Worm (Caenorhabditis elegans) whole organism, L4/young adult: ENCODE measurements around the gene Y57A10A.24.

Experiments used
- W03F9.2 ChIP-seq: fragments of 150-350 bp; optimal IDR thresholded peaks from 2 replicates; lab custom pipeline; 2014; ENCODE audit warnings: missing biosample characterization, missing genetic modification characterization
- dao-5 ChIP-seq: sonication (generic microtip); optimal IDR thresholded peaks from 2 replicates; lab custom pipeline; 2016; ENCODE audit warnings: missing genotype, missing genetic modification characterization, moderate library complexity, missing compliant biosample characterization
- him-1 ChIP-seq: sonication (generic microtip); optimal IDR thresholded peaks from 2 replicates; lab custom pipeline; 2016; ENCODE audit warnings: missing genotype, missing genetic modification reagents, missing genetic modification characterization, missing compliant biosample characterization

Y57A10A.24 gene

DNA sequence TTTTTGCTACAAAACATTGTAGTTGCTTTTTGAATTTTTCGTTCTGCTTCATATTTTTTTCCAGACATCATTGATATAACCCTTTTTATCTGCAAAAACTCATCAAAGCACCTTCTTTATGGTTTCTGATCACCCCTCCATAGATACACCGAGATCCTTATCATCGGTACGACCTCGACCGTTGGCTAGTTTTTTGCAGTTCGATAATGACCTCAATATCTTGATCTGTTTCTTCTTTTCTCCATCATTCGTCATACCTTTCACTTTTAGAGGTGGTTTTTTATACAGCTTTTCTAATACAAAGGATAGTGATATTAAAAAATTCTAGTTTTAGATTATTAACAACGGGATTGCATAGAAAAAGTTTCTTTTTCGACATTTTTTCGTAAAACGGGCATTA, 3.3 kb upstream of the Y57A10A.24 start:
- TF ChIP-seq dao-5 (no peak), W03F9.2 (tag; lab: Kevin White, UChicago) (no peak), him-1 (tag; lab: Kevin White, UChicago) (no peak)

DNA sequence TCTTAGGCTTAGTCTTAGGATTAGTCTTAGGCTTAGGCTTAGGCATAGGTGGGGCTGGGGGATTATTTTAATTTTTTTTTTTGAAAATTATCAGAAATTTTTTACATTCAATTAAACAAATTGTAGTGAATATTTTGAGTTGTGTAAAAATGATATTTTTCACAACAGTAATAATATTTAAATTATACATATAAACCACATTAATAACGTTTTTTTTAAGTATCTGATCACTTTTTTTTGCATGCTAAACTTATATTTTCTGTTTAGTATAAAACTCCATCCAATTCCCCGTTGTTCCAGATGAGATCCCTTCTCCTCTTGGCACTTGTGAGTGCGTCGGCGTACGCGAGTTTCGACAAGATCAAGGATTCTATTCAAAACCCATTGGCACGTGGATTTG, 2.7 kb upstream of the Y57A10A.24 start, which contains the start of gene txdc-12.1:
Gene txdc-12.1, plus strand, starts transcription at position 301 of the 400 bp plus-strand sequence.
- TF ChIP-seq W03F9.2 (tag; lab: Kevin White, UChicago) (no peak), dao-5 (no peak), him-1 (tag; lab: Kevin White, UChicago) (no peak)

DNA sequence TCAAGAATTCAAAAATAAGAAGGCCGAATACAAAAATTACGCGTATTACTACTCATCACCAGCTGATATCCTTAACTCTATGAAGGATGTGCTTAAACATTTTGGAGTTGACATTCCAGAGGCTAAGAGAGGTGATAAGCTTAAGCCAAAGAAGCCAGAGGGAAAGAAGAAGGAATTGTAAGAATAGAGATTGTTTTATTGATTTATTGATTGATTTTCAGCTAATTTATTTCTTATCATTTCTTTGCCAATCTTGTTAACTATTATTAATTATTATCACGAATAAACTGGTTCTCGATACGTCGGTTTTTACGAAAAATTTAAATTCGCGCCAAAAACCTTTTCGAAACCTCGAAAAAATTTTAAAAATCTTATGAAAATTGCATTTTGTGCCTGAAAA, 954 bp upstream of the Y57A10A.24 start:
- no peak for TF ChIP-seq W03F9.2 (tag; lab: Kevin White, UChicago)
- TF ChIP-seq dao-5, result no peak
- no peak for TF ChIP-seq him-1 (tag; lab: Kevin White, UChicago)

DNA sequence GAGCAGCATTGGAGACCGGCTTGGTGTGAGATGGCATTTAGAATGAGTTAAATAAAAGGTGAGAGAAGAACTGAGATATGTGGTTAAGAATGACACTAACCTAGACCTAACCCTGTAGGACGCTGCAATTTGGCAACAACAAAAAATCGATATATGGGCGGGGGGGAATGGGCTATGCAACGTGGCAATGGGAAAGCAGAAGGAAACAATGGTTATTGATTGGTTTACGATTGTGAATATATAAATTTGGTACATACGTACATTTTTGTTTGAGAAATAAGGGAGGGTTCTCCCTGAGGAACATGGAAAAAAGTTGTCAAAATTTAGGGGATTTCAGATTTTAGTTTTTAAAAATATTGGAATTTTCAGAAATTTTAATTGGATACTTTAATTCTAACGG, 6.3 kb downstream of the Y57A10A.24 start, which contains the start of gene tag-276:
Gene tag-276, minus strand, starts transcription at position 101 of the 400 bp plus-strand sequence.
- TF ChIP-seq dao-5, result no peak
- no peak for TF ChIP-seq W03F9.2 (tag; lab: Kevin White, UChicago)
- no peak for TF ChIP-seq him-1 (tag; lab: Kevin White, UChicago)

DNA sequence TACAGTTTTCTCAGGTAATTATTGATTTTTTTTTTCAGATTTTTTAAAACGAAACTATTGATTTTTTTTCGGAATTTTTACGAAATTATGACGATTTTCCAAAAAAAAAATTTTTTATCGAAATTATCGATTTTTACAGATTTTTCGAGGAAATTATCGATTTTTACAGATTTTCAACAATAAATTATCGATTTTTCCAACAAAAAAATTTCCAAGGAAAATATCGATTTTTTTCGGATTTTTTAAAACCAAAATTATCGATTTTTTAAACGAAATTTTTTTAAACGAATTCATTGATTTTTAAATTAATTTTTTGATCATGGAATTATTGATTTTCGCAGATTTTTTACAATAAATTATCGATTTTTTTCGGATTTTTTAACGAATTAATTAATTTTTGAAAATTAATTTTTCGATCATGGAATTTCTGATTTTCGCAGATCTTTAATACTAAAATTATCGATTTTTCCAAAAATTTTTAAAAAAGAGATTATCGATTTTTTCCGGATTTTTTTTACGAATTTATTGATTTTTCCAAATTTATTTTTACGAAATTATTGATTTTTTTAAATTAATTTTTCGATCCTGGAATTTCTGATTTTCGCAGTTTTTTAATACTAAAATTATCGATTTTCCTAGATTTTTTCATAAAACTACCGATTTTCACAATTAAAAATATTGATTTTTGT, 12.9 kb downstream of the Y57A10A.24 start:
- TF ChIP-seq him-1 (tag; lab: Kevin White, UChicago), result no peak
- no peak for TF ChIP-seq W03F9.2 (tag; lab: Kevin White, UChicago)
- TF ChIP-seq dao-5, result no peak

DNA sequence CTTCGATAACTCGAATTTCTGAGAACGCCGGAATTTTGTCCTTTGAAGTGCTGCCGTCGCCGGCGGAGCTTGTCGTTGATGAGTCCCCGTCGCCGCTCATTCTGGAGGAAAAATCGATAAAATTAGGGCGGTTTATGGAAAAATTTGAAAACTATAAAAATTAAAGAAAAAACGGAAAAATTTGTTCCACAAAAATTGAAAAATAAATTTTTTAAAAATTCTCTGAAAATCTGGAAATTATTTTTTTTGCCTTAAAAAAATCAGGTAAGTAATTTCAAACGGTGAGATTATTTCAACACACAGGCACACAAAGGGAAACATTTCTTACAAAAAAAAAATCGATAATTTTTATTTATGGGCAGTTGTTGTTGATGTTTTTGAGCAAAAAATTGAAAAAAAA, 13.8 kb downstream of the Y57A10A.24 start, which contains the start of gene parn-2:
Gene parn-2, minus strand, starts transcription at position 101 of the 400 bp plus-strand sequence.
- TF ChIP-seq him-1 (tag; lab: Kevin White, UChicago), result no peak
- no peak for TF ChIP-seq dao-5
- no peak for TF ChIP-seq W03F9.2 (tag; lab: Kevin White, UChicago)

DNA sequence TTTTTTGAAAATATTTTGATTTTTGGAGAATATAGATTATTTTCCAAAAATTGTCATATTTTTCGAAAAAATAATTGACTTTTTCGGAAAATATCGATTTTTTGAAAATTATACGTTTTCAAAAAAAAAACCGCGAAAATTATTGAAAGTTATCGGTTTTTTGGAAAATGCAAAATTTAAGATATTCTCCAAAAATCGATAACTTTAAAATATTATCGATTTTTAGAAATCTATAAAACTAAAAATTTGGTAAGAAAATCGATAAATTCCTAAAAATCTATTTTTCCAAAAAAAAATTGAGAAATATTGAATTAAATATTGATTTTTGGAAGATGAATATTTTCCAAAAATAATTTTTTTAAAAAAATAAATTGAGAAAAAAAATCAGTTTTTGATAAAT, 14.3 kb downstream of the Y57A10A.24 start:
- TF ChIP-seq him-1 (tag; lab: Kevin White, UChicago) (no peak), W03F9.2 (tag; lab: Kevin White, UChicago) (no peak), dao-5 (no peak)

DNA sequence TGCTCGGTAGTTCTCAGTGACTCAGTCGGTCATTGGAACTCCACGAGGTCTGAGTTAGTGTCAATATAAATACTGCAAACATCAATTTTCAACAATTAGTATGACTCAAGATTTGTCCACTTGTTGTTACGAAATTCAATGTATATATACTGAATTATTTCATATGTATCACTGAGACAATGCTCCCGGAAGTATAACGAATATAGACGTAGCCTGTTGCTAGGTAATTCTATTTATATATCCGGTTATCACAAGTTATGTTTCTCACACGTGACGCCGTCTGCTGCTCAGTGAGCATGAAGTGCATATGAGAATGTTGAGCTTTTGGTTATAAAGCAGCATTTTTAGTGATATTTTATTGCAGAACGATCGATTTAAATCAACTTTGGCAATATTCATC, 17.8 kb downstream of the Y57A10A.24 start:
- TF ChIP-seq him-1 (tag; lab: Kevin White, UChicago) (no peak), dao-5 (no peak), W03F9.2 (tag; lab: Kevin White, UChicago) (no peak)

DNA sequence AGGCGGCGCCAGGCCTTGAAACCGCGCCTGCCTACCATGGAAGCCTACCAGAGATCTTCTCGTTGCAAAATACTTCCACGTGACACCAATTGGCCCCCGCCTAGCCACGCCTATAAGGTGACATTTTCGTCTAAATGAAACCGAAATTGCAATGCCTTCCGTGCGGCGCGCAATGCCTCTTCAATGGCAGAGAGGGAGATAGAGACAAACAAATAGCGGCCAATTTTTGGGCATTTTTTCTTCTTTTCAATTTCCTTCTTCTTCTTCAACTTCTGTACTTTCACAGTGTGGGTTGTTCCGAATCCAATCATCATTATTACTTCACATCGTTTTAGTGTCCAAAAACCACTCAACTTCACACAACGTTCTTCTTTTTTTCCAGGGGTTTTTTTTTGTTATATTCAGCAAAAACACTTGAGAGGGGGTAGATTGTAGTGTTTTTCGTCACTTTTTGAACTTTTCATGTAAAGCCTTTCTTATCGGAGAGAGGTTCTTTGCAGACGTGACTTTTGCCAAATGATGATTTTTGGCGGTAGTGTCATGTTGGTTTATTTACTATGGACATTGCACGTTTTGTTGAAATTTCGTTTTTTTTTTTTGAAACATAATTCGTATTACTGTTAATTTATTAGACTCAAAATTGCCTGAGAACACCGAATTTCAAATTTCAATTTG, 18.5 kb downstream of the Y57A10A.24 start:
- TF ChIP-seq dao-5 (no peak), him-1 (tag; lab: Kevin White, UChicago) (no peak), W03F9.2 (tag; lab: Kevin White, UChicago) (no peak)

DNA sequence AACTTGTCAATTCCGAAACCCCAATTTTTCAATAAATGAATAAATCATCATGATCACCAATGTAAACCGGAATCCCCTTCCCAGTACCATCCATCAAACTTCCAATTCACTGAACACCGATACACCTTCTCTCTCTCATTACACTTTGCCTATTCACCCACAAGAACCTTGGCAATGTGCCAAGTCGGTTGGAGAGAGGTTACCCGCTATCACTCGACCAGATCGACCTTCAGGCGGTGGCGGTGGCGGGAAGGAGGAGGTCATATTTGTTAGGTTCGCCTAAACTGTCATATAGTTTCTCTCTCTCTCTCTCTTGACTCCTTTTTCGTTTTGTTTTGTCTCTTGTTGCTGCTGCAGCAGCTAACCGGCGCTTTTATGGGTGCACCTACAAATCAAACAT, 19.8 kb downstream of the Y57A10A.24 start:
- no peak for TF ChIP-seq W03F9.2 (tag; lab: Kevin White, UChicago)
- TF ChIP-seq dao-5, result no peak
- no peak for TF ChIP-seq him-1 (tag; lab: Kevin White, UChicago)

DNA sequence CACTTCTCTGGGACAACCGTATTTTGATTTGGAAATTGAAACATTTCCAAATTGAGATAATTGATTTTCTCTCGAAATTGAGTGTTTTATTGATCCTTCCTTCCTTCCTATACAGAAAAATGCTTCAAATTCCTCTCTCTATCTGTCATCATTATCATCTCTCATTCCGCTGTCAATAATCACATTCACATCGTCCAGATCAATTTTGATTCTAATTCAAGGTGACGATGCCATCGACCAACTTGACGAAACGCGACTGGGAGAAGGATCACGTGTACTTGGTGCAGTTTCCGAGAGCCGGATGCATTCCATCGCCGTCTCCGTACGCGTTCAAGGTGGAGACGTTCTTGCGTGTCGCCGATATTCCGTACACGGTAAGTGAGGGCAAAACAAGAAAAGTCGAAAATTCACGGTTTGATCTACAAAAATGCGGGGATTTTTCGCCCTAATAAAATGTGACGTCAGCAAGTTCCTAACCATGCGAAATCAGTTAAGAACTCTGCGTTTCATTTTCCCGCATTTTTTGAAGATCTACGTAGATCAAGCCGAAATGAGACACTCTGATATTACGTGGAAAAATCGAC, 21.3 kb downstream of the Y57A10A.24 start, which contains the start of gene faxc-1:
Gene faxc-1, plus strand, starts transcription at position 222 of the 584 bp plus-strand sequence.
- TF ChIP-seq dao-5 (no peak), him-1 (tag; lab: Kevin White, UChicago) (no peak), W03F9.2 (tag; lab: Kevin White, UChicago) (no peak)

DNA sequence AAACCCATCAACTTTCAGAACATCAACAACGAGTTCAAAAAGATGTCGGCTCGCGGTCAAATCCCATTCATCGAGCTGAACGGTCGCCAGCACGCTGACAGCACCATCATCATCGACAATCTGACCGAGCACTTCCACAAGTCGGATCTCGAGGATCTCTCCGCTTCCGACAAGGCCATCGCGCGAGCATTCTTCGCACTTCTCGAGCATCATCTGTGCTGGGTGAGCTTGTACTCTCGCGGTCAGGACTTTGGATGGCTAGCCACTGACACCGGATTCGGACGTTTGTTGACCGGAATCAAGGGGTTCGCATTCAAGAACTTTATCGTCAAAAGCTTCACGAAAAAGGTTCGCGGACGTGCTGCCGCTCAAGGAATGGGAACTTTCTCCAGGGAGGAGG, 22.1 kb downstream of the Y57A10A.24 start:
- TF ChIP-seq W03F9.2 (tag; lab: Kevin White, UChicago), result no peak
- TF ChIP-seq dao-5, result no peak
- TF ChIP-seq him-1 (tag; lab: Kevin White, UChicago), result no peak

DNA sequence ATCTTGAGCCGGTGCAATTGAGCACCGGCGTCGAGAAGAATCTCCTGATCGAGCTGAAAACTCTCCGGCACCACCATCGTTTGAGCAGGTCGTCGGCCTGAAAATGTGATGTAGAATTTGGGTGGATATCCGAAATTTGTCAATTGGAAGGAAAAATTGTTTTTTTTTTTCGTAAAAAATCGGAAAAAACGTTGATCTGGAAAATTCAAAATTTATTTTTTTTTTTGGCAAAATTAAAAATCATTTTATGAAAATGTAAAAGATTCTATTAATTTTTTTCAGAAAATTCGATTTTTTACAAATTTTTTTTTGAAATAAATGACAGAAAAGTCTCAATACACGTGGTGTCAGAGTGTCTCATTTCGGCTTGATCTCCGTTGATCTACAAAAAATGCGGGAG, 23.4 kb downstream of the Y57A10A.24 start, which contains the start of gene tric-1B.1:
Gene tric-1B.1, minus strand, starts transcription at position 101 of the 400 bp plus-strand sequence.
- TF ChIP-seq dao-5, result no peak
- TF ChIP-seq him-1 (tag; lab: Kevin White, UChicago), result no peak
- no peak for TF ChIP-seq W03F9.2 (tag; lab: Kevin White, UChicago)

DNA sequence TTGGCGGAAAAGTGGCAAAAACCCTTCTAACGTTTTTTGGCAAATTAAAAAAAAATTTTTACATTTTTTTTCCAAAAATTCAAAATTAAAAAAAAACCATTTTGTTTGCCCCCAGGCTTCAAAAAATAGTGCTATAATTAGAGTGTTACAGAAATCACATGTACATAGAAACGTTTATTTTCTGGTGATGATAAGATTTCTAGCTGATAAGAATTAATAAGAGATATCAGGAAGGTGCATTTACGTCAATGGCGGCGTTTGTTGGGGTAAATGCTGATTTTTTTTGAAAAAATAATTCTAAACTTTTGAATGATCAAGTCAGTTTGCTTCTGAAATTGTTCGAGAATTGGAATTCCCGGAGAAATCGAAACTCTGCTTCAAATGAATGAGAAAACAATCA, 24.1 kb downstream of the Y57A10A.24 start:
- TF ChIP-seq dao-5 (no peak), him-1 (tag; lab: Kevin White, UChicago) (no peak), W03F9.2 (tag; lab: Kevin White, UChicago) (no peak)
